Fruit fly (Drosophila melanogaster) whole organism, embryonic: ENCODE results near the gene CG44837.

Experiments
- Awh ChIP-seq: fragments of 200-800 bp; sonication (Bioruptor generic); IDR thresholded peaks from 2 replicates; pipeline ENCODE4, ENCODE4 v1.3.6; 2022; ENCODE audit warnings: missing biosample characterization, missing genetic modification characterization
- Blimp-1 ChIP-seq: fragments of 200-800 bp; sonication (Bioruptor generic); optimal IDR thresholded peaks from 3 replicates; lab custom pipeline; 2018; ENCODE audit warnings: missing biosample characterization, missing genetic modification characterization, mild to moderate bottlenecking, moderate library complexity, missing genetic modification reagents
- CG11093 ChIP-seq: fragments of 200-800 bp; sonication (Bioruptor generic); IDR thresholded peaks from 3 replicates; pipeline ENCODE4 v1.3.6; 2022; ENCODE audit warnings: missing biosample characterization, missing genetic modification characterization
- CG11504 ChIP-seq: fragments of 200-800 bp; sonication (Bioruptor generic); optimal IDR thresholded peaks from 3 replicates; lab custom pipeline; 2019; ENCODE audit warnings: missing biosample characterization, mild to moderate bottlenecking, missing genetic modification characterization, moderate library complexity
- CG12236 ChIP-seq: fragments of 200-800 bp; sonication (Bioruptor generic); optimal IDR thresholded peaks from 2 replicates; lab custom pipeline; 2016; ENCODE audit warnings: missing biosample characterization, missing genetic modification characterization
- CG13424 ChIP-seq: fragments of 200-800 bp; sonication (Bioruptor generic); optimal IDR thresholded peaks from 2 replicates; lab custom pipeline; 2019; ENCODE audit warnings: missing biosample characterization, mild to moderate bottlenecking, missing genetic modification characterization, moderate library complexity
- CG14014 ChIP-seq: fragments of 200-800 bp; sonication (Bioruptor generic); IDR thresholded peaks from 2 replicates; pipeline ENCODE4 v1.3.6; 2022; ENCODE audit warnings: missing biosample characterization, missing genetic modification characterization
- CG17568 ChIP-seq: fragments of 200-800 bp; sonication (Bioruptor generic); optimal IDR thresholded peaks from 2 replicates; lab custom pipeline; 2018; ENCODE audit warnings: missing biosample characterization, mild to moderate bottlenecking, missing genetic modification characterization, moderate library complexity
- CG17802 ChIP-seq: fragments of 200-800 bp; sonication (Bioruptor generic); optimal IDR thresholded peaks from 2 replicates; lab custom pipeline; 2018; ENCODE audit warnings: missing biosample characterization, mild to moderate bottlenecking, missing genetic modification characterization, moderate library complexity
- CG2712 ChIP-seq: fragments of 200-800 bp; optimal IDR thresholded peaks from 3 replicates; lab custom pipeline; 2019; ENCODE audit warnings: missing biosample characterization, mild to moderate bottlenecking, missing genetic modification characterization, moderate library complexity
- CG2875 ChIP-seq: fragments of 200-800 bp; sonication (Bioruptor generic); optimal IDR thresholded peaks from 2 replicates; lab custom pipeline; 2017; ENCODE audit warnings: missing biosample characterization, mild to moderate bottlenecking, missing genetic modification characterization, missing genetic modification reagents
- CG30403 ChIP-seq: fragments of 200-800 bp; sonication (Bioruptor generic); optimal IDR thresholded peaks from 3 replicates; lab custom pipeline; 2016; ENCODE audit warnings: missing biosample characterization, missing genetic modification characterization
- CG32772 ChIP-seq: fragments of 200-800 bp; sonication (Bioruptor generic); IDR thresholded peaks from 2 replicates; pipeline ENCODE4 v1.3.6; 2022; ENCODE audit warnings: missing biosample characterization, missing genetic modification characterization
- CG3281 ChIP-seq: fragments of 200-800 bp; sonication (Bioruptor generic); optimal IDR thresholded peaks from 3 replicates; lab custom pipeline; 2017; ENCODE audit warnings: missing biosample characterization, mild to moderate bottlenecking, missing genetic modification characterization
- CG5180 ChIP-seq: fragments of 200-800 bp; sonication (Bioruptor generic); optimal IDR thresholded peaks from 3 replicates; lab custom pipeline; 2017; ENCODE audit warnings: missing biosample characterization, missing genetic modification characterization, mild to moderate bottlenecking, moderate library complexity, missing genetic modification reagents
- CG7357 ChIP-seq: fragments of 200-800 bp; sonication (Bioruptor generic); IDR thresholded peaks from 3 replicates; pipeline ENCODE4 v1.3.6; 2022; ENCODE audit warnings: missing biosample characterization, missing genetic modification characterization
- CG7556 ChIP-seq: fragments of 200-800 bp; sonication (Bioruptor generic); optimal IDR thresholded peaks from 2 replicates; lab custom pipeline; 2017; ENCODE audit warnings: missing biosample characterization, mild to moderate bottlenecking, missing genetic modification characterization
- CG8359 ChIP-seq: fragments of 200-800 bp; sonication (Bioruptor generic); optimal IDR thresholded peaks from 2 replicates; lab custom pipeline; 2017; ENCODE audit warnings: missing biosample characterization, mild to moderate bottlenecking, missing genetic modification characterization, borderline replicate concordance
- CG8478 ChIP-seq: fragments of >200 bp; optimal IDR thresholded peaks from 2 replicates; lab custom pipeline; 2018
- CG8924 ChIP-seq: fragments of 200-800 bp; optimal IDR thresholded peaks from 3 replicates; lab custom pipeline; 2019; ENCODE audit warnings: missing biosample characterization, mild to moderate bottlenecking, missing genetic modification characterization, moderate library complexity
- CG9727 ChIP-seq: fragments of 200-800 bp; sonication (Bioruptor generic); optimal IDR thresholded peaks from 3 replicates; lab custom pipeline; 2017; ENCODE audit warnings: missing biosample characterization, mild to moderate bottlenecking, missing genetic modification characterization
- CG9817 ChIP-seq: fragments of 200-800 bp; sonication (Bioruptor generic); optimal IDR thresholded peaks from 2 replicates; lab custom pipeline; 2018; ENCODE audit warnings: missing biosample characterization, mild to moderate bottlenecking, missing genetic modification characterization, moderate library complexity
- Dek ChIP-seq: fragments of 200-800 bp; sonication (Bioruptor generic); optimal IDR thresholded peaks from 3 replicates; lab custom pipeline; 2019; ENCODE audit warnings: missing biosample characterization, mild to moderate bottlenecking, missing genetic modification characterization, moderate library complexity
- Dip3 ChIP-seq: fragments of 200-800 bp; sonication (Bioruptor generic); optimal IDR thresholded peaks from 3 replicates; lab custom pipeline; 2016; ENCODE audit warnings: missing biosample characterization, missing genetic modification characterization
- H15 ChIP-seq: fragments of 200-800 bp; sonication (Bioruptor generic); IDR thresholded peaks from 3 replicates; pipeline ENCODE4 v1.3.6; 2022; ENCODE audit warnings: missing biosample characterization, missing genetic modification characterization
- Hr51 ChIP-seq, 2 experiments: fragments of 200-800 bp; sonication (Bioruptor generic); optimal IDR thresholded peaks; 2 replicates in 1 of 2; 3 replicates in 1 of 2; lab custom pipeline; 2016 to 2018; ENCODE audit warnings: missing biosample characterization in 2 of 2, missing genetic modification characterization in 2 of 2, mild to moderate bottlenecking in 1 of 2, moderate library complexity in 1 of 2
- Hr78 ChIP-seq, 2 experiments: fragments of 200-800 bp in 1 of 2; fragments of >200 bp in 1 of 2; sonication (Bioruptor generic) in 1 of 2; optimal IDR thresholded peaks; 2 replicates each; lab custom pipeline; 2017 to 2019; ENCODE audit warnings: missing biosample characterization in 2 of 2, missing genetic modification characterization in 2 of 2, mild to moderate bottlenecking in 1 of 2, moderate library complexity in 1 of 2
- Jarid2 ChIP-seq: fragments of 200-800 bp; sonication (Bioruptor generic); optimal IDR thresholded peaks from 3 replicates; lab custom pipeline; 2017; ENCODE audit warnings: mild to moderate bottlenecking, missing biosample characterization, missing genetic modification reagents, missing genetic modification characterization
- Lhr ChIP-seq: fragments of 200-800 bp; sonication (Bioruptor generic); optimal IDR thresholded peaks from 3 replicates; lab custom pipeline; 2017; ENCODE audit warnings: mild to moderate bottlenecking, missing biosample characterization, missing genetic modification reagents, missing genetic modification characterization
- Med ChIP-seq: fragments of 200-800 bp; sonication (Bioruptor generic); peaks from one replicate; lab custom pipeline; 2016; ENCODE audit warnings: missing biosample characterization, missing genetic modification characterization, mild to moderate bottlenecking, inconsistent platforms, moderate library complexity
- NFAT ChIP-seq: fragments of 200-800 bp; sonication (Bioruptor generic); IDR thresholded peaks from 2 replicates; pipeline ENCODE4 v1.3.6; 2022; ENCODE audit warnings: missing biosample characterization, missing genetic modification characterization
- PHDP ChIP-seq: fragments of 200-800 bp; sonication (Bioruptor generic); optimal IDR thresholded peaks from 3 replicates; lab custom pipeline; 2018; ENCODE audit warnings: missing biosample characterization, mild to moderate bottlenecking, missing genetic modification characterization, moderate library complexity
- Sox100B ChIP-seq: fragments of 200-800 bp; sonication (Bioruptor generic); optimal IDR thresholded peaks from 3 replicates; lab custom pipeline; 2018; ENCODE audit warnings: missing biosample characterization, mild to moderate bottlenecking, missing genetic modification characterization
- TFAM ChIP-seq: fragments of 200-800 bp; sonication (Bioruptor generic); optimal IDR thresholded peaks from 2 replicates; lab custom pipeline; 2017; ENCODE audit warnings: missing biosample characterization, missing genetic modification characterization, inconsistent platforms
- Xrp1 ChIP-seq: fragments of 200-800 bp; sonication (Bioruptor generic); IDR thresholded peaks from 2 replicates; pipeline ENCODE4 v1.3.6; 2022; ENCODE audit warnings: missing biosample characterization, missing genetic modification characterization
- ash1 ChIP-seq: fragments of 200-800 bp; sonication (Bioruptor generic); optimal IDR thresholded peaks from 2 replicates; lab custom pipeline; 2018; ENCODE audit warnings: missing biosample characterization, mild to moderate bottlenecking, missing genetic modification characterization
- caup ChIP-seq: fragments of 200-800 bp; sonication (Bioruptor generic); optimal IDR thresholded peaks from 3 replicates; lab custom pipeline; 2017; ENCODE audit warnings: missing biosample characterization, mild to moderate bottlenecking, missing genetic modification characterization, moderate library complexity; ENCODE audit not compliant: severe bottlenecking
- chif ChIP-seq, 2 experiments: fragments of 200-800 bp; sonication (Bioruptor generic); optimal IDR thresholded peaks; 3 replicates each; lab custom pipeline; 2016; ENCODE audit warnings: missing biosample characterization in 2 of 2, missing genetic modification characterization in 2 of 2
- cwo ChIP-seq: fragments of 200-800 bp; sonication (Bioruptor generic); optimal IDR thresholded peaks from 3 replicates; lab custom pipeline; 2017; ENCODE audit warnings: missing biosample characterization, missing genetic modification characterization, mild to moderate bottlenecking, moderate library complexity, missing genetic modification reagents
- dmrt99B ChIP-seq: fragments of 200-800 bp; sonication (Bioruptor generic); optimal IDR thresholded peaks from 2 replicates; lab custom pipeline; 2018; ENCODE audit warnings: missing biosample characterization, mild to moderate bottlenecking, missing genetic modification characterization, moderate library complexity
- dysf ChIP-seq: fragments of 200-800 bp; sonication (Bioruptor generic); IDR thresholded peaks from 3 replicates; pipeline ENCODE4 v1.3.6; 2022; ENCODE audit warnings: missing biosample characterization, missing genetic modification characterization
- gem ChIP-seq: fragments of 200-800 bp; sonication (Bioruptor generic); optimal IDR thresholded peaks from 2 replicates; lab custom pipeline; 2019; ENCODE audit warnings: missing biosample characterization, mild to moderate bottlenecking, missing genetic modification characterization, moderate library complexity
- grau ChIP-seq: fragments of 200-800 bp; optimal IDR thresholded peaks from 3 replicates; lab custom pipeline; 2019; ENCODE audit warnings: missing biosample characterization, mild to moderate bottlenecking, missing genetic modification characterization, moderate library complexity
- ind ChIP-seq: fragments of 200-800 bp; sonication (Bioruptor generic); optimal IDR thresholded peaks from 3 replicates; lab custom pipeline; 2016; ENCODE audit warnings: missing biosample characterization, missing genetic modification characterization
- jing ChIP-seq: fragments of 200-800 bp; sonication (Bioruptor generic); optimal IDR thresholded peaks from 2 replicates; lab custom pipeline; 2018; ENCODE audit warnings: missing biosample characterization, mild to moderate bottlenecking, missing genetic modification characterization
- lab ChIP-seq: fragments of 200-800 bp; sonication (Bioruptor generic); optimal IDR thresholded peaks from 3 replicates; lab custom pipeline; 2017; ENCODE audit warnings: missing biosample characterization, missing genetic modification characterization, mild to moderate bottlenecking, moderate library complexity, missing genetic modification reagents
- oc ChIP-seq: fragments of 200-800 bp; sonication (Bioruptor generic); optimal IDR thresholded peaks from 2 replicates; lab custom pipeline; 2018; ENCODE audit warnings: missing biosample characterization, mild to moderate bottlenecking, missing genetic modification characterization, moderate library complexity
- phol ChIP-seq: fragments of 200-800 bp; sonication (Bioruptor generic); optimal IDR thresholded peaks from 3 replicates; lab custom pipeline; 2018; ENCODE audit warnings: missing biosample characterization, mild to moderate bottlenecking, missing genetic modification characterization, moderate library complexity
- sqz ChIP-seq: fragments of 200-800 bp; sonication (Bioruptor generic); optimal IDR thresholded peaks from 3 replicates; lab custom pipeline; 2018; ENCODE audit warnings: missing biosample characterization, mild to moderate bottlenecking, missing genetic modification characterization
- trem ChIP-seq: fragments of 200-800 bp; optimal IDR thresholded peaks from 3 replicates; lab custom pipeline; 2019; ENCODE audit warnings: missing biosample characterization, mild to moderate bottlenecking, missing genetic modification characterization, moderate library complexity

CG44837 gene

DNA sequence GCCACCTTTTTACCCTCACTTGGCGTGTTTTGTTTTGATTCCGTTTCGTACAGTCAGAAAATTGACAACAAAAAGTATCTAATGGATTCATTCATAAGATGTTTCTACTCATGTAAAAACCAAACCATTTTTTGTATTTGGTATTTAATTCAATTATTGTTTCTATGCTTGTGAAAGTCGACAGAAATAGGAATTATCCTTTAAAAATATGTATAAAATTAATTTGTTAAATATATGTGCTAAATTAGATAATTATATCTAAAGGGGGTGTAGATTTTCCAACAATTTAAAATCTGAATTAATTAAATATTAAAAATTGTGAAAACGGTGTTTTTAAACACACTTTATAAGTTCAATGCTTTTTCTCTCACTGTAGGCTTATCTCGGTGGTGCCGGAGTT is 75.1 kb downstream of the CG44837 start (continued):
- peak; percentile 76 for TF ChIP-seq CG7556 (GFP tag; lab: Kevin White, UChicago)
- TF ChIP-seq CG3281 (GFP tag; lab: Kevin White, UChicago) = peak; percentile 52
- peak; percentile 23 for TF ChIP-seq phol (tag; lab: Kevin White, UChicago)
- TF ChIP-seq Dek (tag; lab: Kevin White, UChicago) = peak; percentile 2
- peak; percentile 30 for TF ChIP-seq cwo (GFP tag; lab: Kevin White, UChicago)
- TF ChIP-seq CG14014 (GFP tag; lab: Robert Waterston, UW) = no peak
- TF ChIP-seq Med = no peak
- TF ChIP-seq CG9817 (tag; lab: Kevin White, UChicago) = no peak
- peak; percentile 39 for TF ChIP-seq CG8924 (tag; lab: Kevin White, UChicago)
- TF ChIP-seq TFAM = no peak
- TF ChIP-seq dmrt99B (tag; lab: Kevin White, UChicago) = peak; percentile 47
- TF ChIP-seq Lhr (GFP tag; lab: Kevin White, UChicago) = no peak
- no peak for TF ChIP-seq Hr78 (GFP tag; optimal IDR thresholded peaks at IDR 0.05; lab: Kevin White, UChicago)
- peak; percentile 50 for TF ChIP-seq CG13424 (tag; lab: Kevin White, UChicago)
- TF ChIP-seq H15 = no peak
- TF ChIP-seq CG2712 (tag; lab: Kevin White, UChicago) = no peak
- TF ChIP-seq NFAT (GFP tag; lab: Robert Waterston, UW) = no peak
- no peak for TF ChIP-seq CG17568 (GFP tag; lab: Kevin White, UChicago)
- TF ChIP-seq caup = peak; percentile 8
- peak; percentile 38 for TF ChIP-seq CG9727
- TF ChIP-seq CG32772 (GFP tag; lab: Robert Waterston, UW) = no peak
- TF ChIP-seq sqz (GFP tag; lab: Kevin White, UChicago) = no peak
- TF ChIP-seq lab (GFP tag; lab: Kevin White, UChicago) = peak; percentile 53
- no peak for TF ChIP-seq Jarid2 (GFP tag; lab: Kevin White, UChicago)
- peak in 1 of 2 experiments; percentile 47 for TF ChIP-seq Hr51 (GFP tag; optimal IDR thresholded peaks at IDR 0.05; lab: Kevin White, UChicago)
- no peak for TF ChIP-seq CG7357 (GFP tag; lab: Robert Waterston, UW)
- TF ChIP-seq oc (tag; lab: Kevin White, UChicago) = no peak
- no peak for TF ChIP-seq CG17802 (tag; lab: Kevin White, UChicago)
- TF ChIP-seq CG11093 (GFP tag; lab: Robert Waterston, UW) = no peak
- no peak for TF ChIP-seq ind (GFP tag; lab: Kevin White, UChicago)
- peak; percentile 15 for TF ChIP-seq CG5180
- no peak for TF ChIP-seq CG8359
- TF ChIP-seq chif (GFP tag; optimal IDR thresholded peaks at IDR 0.05; lab: Kevin White, UChicago) = no peak
- peak; percentile 11 for TF ChIP-seq PHDP (tag; lab: Kevin White, UChicago)
- TF ChIP-seq trem (tag; lab: Kevin White, UChicago) = no peak
- TF ChIP-seq CG12236 (GFP tag; lab: Kevin White, UChicago) = no peak
- TF ChIP-seq CG2875 (GFP tag; lab: Kevin White, UChicago) = no peak
- TF ChIP-seq Xrp1 (GFP tag; lab: Robert Waterston, UW) = no peak
- TF ChIP-seq Sox100B (GFP tag; lab: Kevin White, UChicago) = peak; percentile 41
- TF ChIP-seq dysf (GFP tag; lab: Robert Waterston, UW) = 0 out of 3 replicates have a peak, but pooled peaks have one; percentile 31
- no peak for TF ChIP-seq CG8478 (lab: Kevin White, UChicago)
- no peak for TF ChIP-seq ash1 (GFP tag; lab: Kevin White, UChicago)
- peak; percentile 25 for TF ChIP-seq CG30403 (GFP tag; lab: Kevin White, UChicago)
- no peak for TF ChIP-seq Dip3 (GFP tag; lab: Kevin White, UChicago)
- peak; percentile 45 for TF ChIP-seq grau
- TF ChIP-seq CG11504 = peak; percentile 63
- no peak for TF ChIP-seq jing
- TF ChIP-seq Blimp-1 = peak; percentile 13
- peak; percentile 57 for TF ChIP-seq gem (tag; lab: Kevin White, UChicago)
- TF ChIP-seq Awh = no peak
